Worm (Caenorhabditis elegans): ENCODE data around the gene Y116A8C.30.

ce11 chrIV:17053261-17053660 is 50.3 kb downstream of the Y116A8C.30 start, which contains the start of gene Y116A8C.23:
- TF ChIP-seq K12H6.12 (tag; optimal IDR thresholded peaks at IDR 0.05) (no peak), unc-130 (GFP tag; optimal IDR thresholded peaks at IDR 0.05) (no peak), ceh-100 (GFP tag; IDR thresholded peaks at IDR 0.05) (no peak), pha-4 (tag; optimal IDR thresholded peaks at IDR 0.05) (no peak), F22D6.2 (tag; optimal IDR thresholded peaks at IDR 0.05) (no peak), hlh-26 (GFP tag; conservative IDR thresholded peaks at IDR 0.05) (no peak), aptf-2 (GFP tag; conservative IDR thresholded peaks at IDR 0.05) (no peak), xnd-1 (tag; optimal IDR thresholded peaks at IDR 0.05) (no peak), F37B4.10 (GFP tag; IDR thresholded peaks at IDR 0.05) (no peak), nhr-80 (tag; optimal IDR thresholded peaks at IDR 0.05) (no peak), unc-62 (GFP tag; optimal IDR thresholded peaks at IDR 0.05) (no peak), madf-3 (GFP tag; IDR thresholded peaks at IDR 0.05) (no peak), fkh-3 (tag; optimal IDR thresholded peaks at IDR 0.05) (no peak)
